Fruit fly (Drosophila melanogaster) whole organism, embryonic: ENCODE measurements around the gene Pcyt1.

Source experiments
- BEAF-32 ChIP-seq: fragments of 200-800 bp; sonication (Bioruptor generic); optimal IDR thresholded peaks from 3 replicates; lab custom pipeline; 2017; ENCODE audit warnings: missing biosample characterization, missing genetic modification characterization, mild to moderate bottlenecking, moderate library complexity, missing genetic modification reagents
- CG10366 ChIP-seq: fragments of 200-800 bp; sonication (Bioruptor generic); IDR thresholded peaks from 2 replicates; pipeline ENCODE4 v1.3.6; 2022; ENCODE audit warnings: missing biosample characterization, missing genetic modification characterization
- CG12659 ChIP-seq: fragments of 200-800 bp; sonication (Bioruptor generic); optimal IDR thresholded peaks from 3 replicates; lab custom pipeline; 2017; ENCODE audit warnings: mild to moderate bottlenecking, missing biosample characterization, missing genetic modification reagents, missing genetic modification characterization
- CG12744 ChIP-seq: fragments of 200-800 bp; sonication (Bioruptor generic); optimal IDR thresholded peaks from 2 replicates; lab custom pipeline; 2016; ENCODE audit warnings: missing biosample characterization, missing genetic modification characterization
- CG14441 ChIP-seq: fragments of 200-800 bp; sonication (Bioruptor generic); IDR thresholded peaks from 2 replicates; pipeline ENCODE4 v1.3.6; 2022; ENCODE audit warnings: missing biosample characterization, missing genetic modification characterization
- CG14710 ChIP-seq: fragments of 200-800 bp; sonication (Bioruptor generic); optimal IDR thresholded peaks from 3 replicates; lab custom pipeline; 2019; ENCODE audit warnings: missing biosample characterization, mild to moderate bottlenecking, missing genetic modification characterization, moderate library complexity
- CG15601 ChIP-seq: fragments of 200-800 bp; sonication (Bioruptor generic); optimal IDR thresholded peaks from 3 replicates; lab custom pipeline; 2019; ENCODE audit warnings: missing biosample characterization, mild to moderate bottlenecking, missing genetic modification characterization, moderate library complexity
- CG17361 ChIP-seq: fragments of 200-800 bp; sonication (Bioruptor generic); IDR thresholded peaks from 3 replicates; pipeline ENCODE4 v1.3.6; 2022; ENCODE audit warnings: missing biosample characterization, missing genetic modification characterization
- CG2712 ChIP-seq: fragments of 200-800 bp; optimal IDR thresholded peaks from 3 replicates; lab custom pipeline; 2019; ENCODE audit warnings: missing biosample characterization, mild to moderate bottlenecking, missing genetic modification characterization, moderate library complexity
- CG2875 ChIP-seq: fragments of 200-800 bp; sonication (Bioruptor generic); optimal IDR thresholded peaks from 2 replicates; lab custom pipeline; 2017; ENCODE audit warnings: missing biosample characterization, mild to moderate bottlenecking, missing genetic modification characterization, missing genetic modification reagents
- CG30431 ChIP-seq: fragments of 200-800 bp; sonication (Bioruptor generic); optimal IDR thresholded peaks from 2 replicates; lab custom pipeline; 2017; ENCODE audit warnings: missing biosample characterization, missing genetic modification characterization
- CG5180 ChIP-seq: fragments of 200-800 bp; sonication (Bioruptor generic); optimal IDR thresholded peaks from 3 replicates; lab custom pipeline; 2017; ENCODE audit warnings: missing biosample characterization, missing genetic modification characterization, mild to moderate bottlenecking, moderate library complexity, missing genetic modification reagents
- CG6254 ChIP-seq: fragments of 200-800 bp; sonication (Bioruptor generic); optimal IDR thresholded peaks from 3 replicates; lab custom pipeline; 2017; ENCODE audit warnings: mild to moderate bottlenecking, missing biosample characterization, missing genetic modification reagents, missing genetic modification characterization
- CG7271 ChIP-seq: fragments of 200-800 bp; sonication (Bioruptor generic); optimal IDR thresholded peaks from 2 replicates; lab custom pipeline; 2018; ENCODE audit warnings: missing biosample characterization, mild to moderate bottlenecking, missing genetic modification characterization, moderate library complexity
- CG9437 ChIP-seq: fragments of 200-800 bp; sonication (Bioruptor generic); optimal IDR thresholded peaks from 2 replicates; lab custom pipeline; 2018; ENCODE audit warnings: missing biosample characterization, mild to moderate bottlenecking, missing genetic modification characterization
- CG9932 ChIP-seq: fragments of 200-800 bp; sonication (Bioruptor generic); IDR thresholded peaks from 2 replicates; pipeline ENCODE4 v1.3.6; 2022; ENCODE audit warnings: missing biosample characterization, missing genetic modification characterization
- CoRest ChIP-seq: fragments of 200-800 bp; sonication (Bioruptor generic); optimal IDR thresholded peaks from 3 replicates; lab custom pipeline; 2018; ENCODE audit warnings: missing biosample characterization, mild to moderate bottlenecking, missing genetic modification characterization, moderate library complexity
- Deaf1 ChIP-seq: fragments of 200-800 bp; optimal IDR thresholded peaks from 3 replicates; lab custom pipeline; 2019; ENCODE audit warnings: missing biosample characterization, mild to moderate bottlenecking, missing genetic modification characterization, moderate library complexity
- Dip3 ChIP-seq: fragments of 200-800 bp; sonication (Bioruptor generic); optimal IDR thresholded peaks from 3 replicates; lab custom pipeline; 2016; ENCODE audit warnings: missing biosample characterization, missing genetic modification characterization
- E2f2 ChIP-seq: fragments of 200-800 bp; sonication (Bioruptor generic); IDR thresholded peaks from 2 replicates; pipeline ENCODE4 v1.3.6; 2022; ENCODE audit warnings: missing biosample characterization, missing genetic modification characterization
- Ets97D ChIP-seq: fragments of 200-800 bp; sonication (Bioruptor generic); optimal IDR thresholded peaks from 3 replicates; lab custom pipeline; 2016; ENCODE audit warnings: missing biosample characterization, missing genetic modification characterization
- Lhr ChIP-seq: fragments of 200-800 bp; sonication (Bioruptor generic); optimal IDR thresholded peaks from 3 replicates; lab custom pipeline; 2017; ENCODE audit warnings: mild to moderate bottlenecking, missing biosample characterization, missing genetic modification reagents, missing genetic modification characterization
- Rx ChIP-seq: fragments of 200-800 bp; sonication (Bioruptor generic); IDR thresholded peaks from 2 replicates; pipeline ENCODE4 v1.3.6; 2022; ENCODE audit warnings: missing biosample characterization, missing genetic modification characterization
- Ssrp ChIP-seq: fragments of 200-800 bp; sonication (Bioruptor generic); optimal IDR thresholded peaks from 2 replicates; lab custom pipeline; 2018; ENCODE audit warnings: missing biosample characterization, mild to moderate bottlenecking, missing genetic modification characterization, moderate library complexity
- Stat92E ChIP-seq, 3 experiments: fragments of >200 bp in 2 of 3; fragments of 200-800 bp in 1 of 3; sonication (Bioruptor generic) in 1 of 3; optimal IDR thresholded peaks; 2 replicates each; lab custom pipeline; 2017 to 2019; ENCODE audit warnings: missing biosample characterization in 3 of 3, missing genetic modification characterization in 3 of 3, mild to moderate bottlenecking in 1 of 3, moderate library complexity in 1 of 3
- Tbp ChIP-seq: fragments of >200 bp; optimal IDR thresholded peaks from 2 replicates; lab custom pipeline; 2018; ENCODE audit warnings: missing biosample characterization, missing genetic modification characterization
- bbx ChIP-seq: fragments of 200-800 bp; sonication (Bioruptor generic); IDR thresholded peaks from 2 replicates; pipeline ENCODE4 v1.3.6; 2022; ENCODE audit warnings: missing biosample characterization, missing genetic modification characterization; ENCODE audit not compliant: partially characterized antibody
- bcd ChIP-seq: fragments of 200-800 bp; sonication (Bioruptor generic); optimal IDR thresholded peaks from 2 replicates; lab custom pipeline; 2017; ENCODE audit warnings: missing biosample characterization, mild to moderate bottlenecking, missing genetic modification characterization
- cas ChIP-seq: fragments of 200-800 bp; sonication (Bioruptor generic); IDR thresholded peaks from 2 replicates; pipeline ENCODE4 v1.3.6; 2022; ENCODE audit warnings: missing biosample characterization, missing genetic modification characterization
- chif ChIP-seq, 2 experiments: fragments of 200-800 bp; sonication (Bioruptor generic); optimal IDR thresholded peaks; 3 replicates each; lab custom pipeline; 2016; ENCODE audit warnings: missing biosample characterization in 2 of 2, missing genetic modification characterization in 2 of 2
- eve ChIP-seq, 2 experiments: fragments of >200 bp; optimal IDR thresholded peaks; 2 replicates each; lab custom pipeline; 2017; ENCODE audit warnings: missing biosample characterization in 2 of 2, missing genetic modification characterization in 2 of 2
- hbn ChIP-seq: fragments of 200-800 bp; sonication (Bioruptor generic); IDR thresholded peaks from 2 replicates; pipeline ENCODE4 v1.3.6; 2022; ENCODE audit warnings: missing biosample characterization, missing genetic modification characterization; ENCODE audit not compliant: partially characterized antibody
- hkb ChIP-seq, 2 experiments: fragments of 200-800 bp in 1 of 2; fragments of >200 bp in 1 of 2; sonication (Bioruptor generic) in 1 of 2; IDR thresholded peaks in 1 of 2; optimal IDR thresholded peaks in 1 of 2; 2 replicates each; pipeline versions ENCODE4 v1.3.6 to Lab custom; 2017 to 2022; ENCODE audit warnings: missing biosample characterization in 1 of 2, missing genetic modification characterization in 1 of 2
- kay ChIP-seq: fragments of 200-800 bp; sonication (Bioruptor generic); optimal IDR thresholded peaks from 2 replicates; lab custom pipeline; 2016; ENCODE audit warnings: missing biosample characterization, missing genetic modification characterization
- lab ChIP-seq: fragments of 200-800 bp; sonication (Bioruptor generic); optimal IDR thresholded peaks from 3 replicates; lab custom pipeline; 2017; ENCODE audit warnings: missing biosample characterization, missing genetic modification characterization, mild to moderate bottlenecking, moderate library complexity, missing genetic modification reagents
- lmd ChIP-seq: fragments of 200-800 bp; sonication (Bioruptor generic); IDR thresholded peaks from 2 replicates; pipeline ENCODE4 v1.3.6; 2022; ENCODE audit warnings: missing biosample characterization, missing genetic modification characterization
- nau ChIP-seq: fragments of 200-800 bp; sonication (Bioruptor generic); optimal IDR thresholded peaks from 3 replicates; lab custom pipeline; 2017; ENCODE audit warnings: missing biosample characterization, mild to moderate bottlenecking, missing genetic modification characterization, missing genetic modification reagents
- phol ChIP-seq: fragments of 200-800 bp; sonication (Bioruptor generic); optimal IDR thresholded peaks from 3 replicates; lab custom pipeline; 2018; ENCODE audit warnings: missing biosample characterization, mild to moderate bottlenecking, missing genetic modification characterization, moderate library complexity
- sens ChIP-seq: fragments of 200-800 bp; sonication (Bioruptor generic); peaks from one replicate; lab custom pipeline; 2016; ENCODE audit warnings: missing biosample characterization, missing genetic modification characterization
- seq ChIP-seq: fragments of 200-800 bp; sonication (Bioruptor generic); IDR thresholded peaks from 2 replicates; pipeline ENCODE4 v1.3.6; 2022; ENCODE audit warnings: missing biosample characterization, missing genetic modification characterization
- sob ChIP-seq: fragments of 200-800 bp; sonication (Bioruptor generic); IDR thresholded peaks from 2 replicates; pipeline ENCODE4 v1.3.6; 2022; ENCODE audit warnings: missing biosample characterization, missing genetic modification characterization
- stc ChIP-seq: fragments of 200-800 bp; sonication (Bioruptor generic); IDR thresholded peaks from 2 replicates; pipeline ENCODE4 v1.3.6; 2022; ENCODE audit warnings: missing biosample characterization, missing genetic modification characterization
- unc-4 ChIP-seq: fragments of 200-800 bp; sonication (Bioruptor generic); IDR thresholded peaks from 2 replicates; pipeline ENCODE4 v1.3.6; 2022; ENCODE audit warnings: missing biosample characterization, missing genetic modification characterization; ENCODE audit not compliant: partially characterized antibody
- vfl ChIP-seq: fragments of 200-800 bp; sonication (Bioruptor generic); optimal IDR thresholded peaks from 2 replicates; lab custom pipeline; 2016; ENCODE audit warnings: missing biosample characterization, missing genetic modification characterization
- zen2 ChIP-seq: fragments of 200-800 bp; sonication (Bioruptor generic); IDR thresholded peaks from 3 replicates; pipeline ENCODE4 v1.3.6; 2022; ENCODE audit warnings: missing biosample characterization, missing genetic modification characterization; ENCODE audit not compliant: partially characterized antibody

Pcyt1 gene

DNA sequence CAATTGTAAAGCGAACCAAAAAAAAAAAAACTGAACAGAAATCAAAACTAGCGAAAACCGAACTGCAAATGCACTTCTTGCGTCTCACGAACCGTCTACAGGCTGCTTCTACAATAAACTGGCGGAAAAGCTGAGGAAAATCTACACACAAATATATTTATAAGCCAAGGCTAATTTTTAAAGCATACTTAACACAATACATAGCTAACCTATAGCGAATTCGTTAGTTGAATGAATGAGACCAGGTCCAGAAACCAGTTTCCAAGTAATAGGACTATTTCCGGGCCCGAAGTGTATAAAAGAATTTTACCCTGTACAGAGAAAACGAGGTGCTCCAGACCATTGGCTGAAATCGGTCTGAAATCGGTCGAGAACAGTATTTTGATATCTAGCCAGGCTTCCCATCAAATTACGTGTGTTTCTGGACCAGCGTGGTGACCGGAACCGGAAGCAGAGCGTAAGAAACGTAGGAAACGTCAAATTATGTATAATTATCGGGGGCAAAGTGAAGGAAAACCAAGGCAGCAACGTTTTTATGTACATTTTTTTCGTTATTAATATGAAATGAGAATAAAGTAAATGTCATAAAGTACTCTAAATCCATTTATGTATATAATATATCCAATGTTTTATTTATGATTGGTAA, 30.0 kb downstream of the Pcyt1 start (continued):
- no peak for TF ChIP-seq CG2875 (GFP tag; lab: Kevin White, UChicago)
- peak; percentile 0 for TF ChIP-seq Ets97D (GFP tag; lab: Kevin White, UChicago)
- no peak for TF ChIP-seq nau (GFP tag; lab: Kevin White, UChicago)
- TF ChIP-seq hkb (optimal IDR thresholded peaks at IDR 0.05; lab: Kevin White, UChicago): no peak
- TF ChIP-seq hkb (GFP tag; IDR thresholded peaks at IDR 0.05; lab: Robert Waterston, UW): peak; percentile 37; the same call in 1 of the 2 replicates
- TF ChIP-seq BEAF-32 (GFP tag; lab: Kevin White, UChicago): no peak
- TF ChIP-seq CG12744: no peak
- TF ChIP-seq CG7271: peak; percentile 18
- peak; percentile 55 for TF ChIP-seq sens (GFP tag; lab: Kevin White, UChicago)
- TF ChIP-seq Dip3 (GFP tag; lab: Kevin White, UChicago): no peak
- TF ChIP-seq Rx (GFP tag; lab: Robert Waterston, UW): no peak
- TF ChIP-seq stc (GFP tag; lab: Robert Waterston, UW): peak; percentile 22; the same call in 1 of the 2 replicates
- peak; percentile 16 for TF ChIP-seq CG6254
- TF ChIP-seq seq (GFP tag; lab: Robert Waterston, UW): no peak
- 0 out of 2 replicates have a peak, but pooled peaks have one; percentile 17 for TF ChIP-seq sob (GFP tag; lab: Robert Waterston, UW)
- TF ChIP-seq lab (GFP tag; lab: Kevin White, UChicago): peak; percentile 6
- no peak for TF ChIP-seq CG17361 (GFP tag; lab: Robert Waterston, UW)
- TF ChIP-seq, all 482 proteins: peak for 28

DNA sequence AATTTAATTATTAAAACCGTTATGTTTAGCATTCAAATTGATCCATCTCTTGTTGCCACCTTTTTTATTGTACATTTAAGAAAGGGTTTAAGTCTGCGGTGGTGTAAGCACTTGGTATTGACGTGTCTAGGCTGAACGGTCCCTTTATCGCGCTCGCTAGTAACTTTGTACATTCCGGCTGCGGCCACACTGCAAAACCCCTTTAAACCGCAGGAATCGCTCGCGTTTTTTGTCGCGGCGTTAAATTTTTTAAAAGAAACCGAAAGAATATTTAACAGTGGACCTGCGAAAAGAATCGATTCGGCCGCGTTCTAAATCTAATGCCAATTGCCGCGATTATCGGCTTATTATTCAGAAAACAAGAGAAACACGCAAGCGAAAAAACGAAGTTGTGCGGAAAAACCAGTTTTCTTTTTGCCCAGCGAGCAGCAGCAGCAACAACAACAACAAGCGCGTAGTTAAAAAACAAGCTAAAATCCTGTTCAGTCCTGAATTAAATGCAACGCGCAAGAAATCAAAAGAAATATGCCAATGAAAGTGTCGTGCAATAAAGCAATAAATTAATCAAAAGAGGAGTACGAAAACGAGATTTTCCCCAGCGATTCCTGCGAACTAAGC, 30.7 kb downstream of the Pcyt1 start, which contains the start of gene CG13917:
Gene CG13917 (plus strand): TSS at position 211 of the 618 bp plus-strand sequence.
- peak; percentile 76 for TF ChIP-seq CG14710 (tag; lab: Kevin White, UChicago)
- TF ChIP-seq kay (GFP tag; lab: Kevin White, UChicago): peak; percentile 1
- peak; percentile 30 for TF ChIP-seq bcd (GFP tag; lab: Kevin White, UChicago)
- peak; percentile 59 for TF ChIP-seq phol (tag; lab: Kevin White, UChicago)
- TF ChIP-seq Tbp: no peak
- no peak for TF ChIP-seq CG30431 (GFP tag; lab: Kevin White, UChicago)
- no peak for TF ChIP-seq CG9437 (GFP tag; lab: Kevin White, UChicago)
- TF ChIP-seq CoRest (tag; lab: Kevin White, UChicago): peak; percentile 60
- no peak for TF ChIP-seq Ssrp (tag; lab: Kevin White, UChicago)
- peak; percentile 21 for TF ChIP-seq lab (GFP tag; lab: Kevin White, UChicago)
- 0 out of 2 replicates have a peak, but pooled peaks have one; percentile 21 for TF ChIP-seq cas (GFP tag; lab: Robert Waterston, UW)
- TF ChIP-seq Lhr (GFP tag; lab: Kevin White, UChicago): peak; percentile 86
- TF ChIP-seq eve (GFP tag; optimal IDR thresholded peaks at IDR 0.05; lab: Kevin White, UChicago): no peak
- peak in 1 of 3 experiments; percentile 39 for TF ChIP-seq Stat92E (GFP tag; optimal IDR thresholded peaks at IDR 0.05; lab: Kevin White, UChicago)
- no peak for TF ChIP-seq CG15601 (tag; lab: Kevin White, UChicago)
- no peak for TF ChIP-seq vfl (GFP tag; lab: Kevin White, UChicago)
- peak; percentile 82 for TF ChIP-seq E2f2 (GFP tag; lab: Robert Waterston, UW)
- no peak for TF ChIP-seq sob (GFP tag; lab: Robert Waterston, UW)
- TF ChIP-seq Deaf1: peak; percentile 21
- TF ChIP-seq seq (GFP tag; lab: Robert Waterston, UW): 0 out of 2 replicates have a peak, but pooled peaks have one; percentile 18
- peak; percentile 64 for TF ChIP-seq bbx
- no peak for TF ChIP-seq unc-4
- TF ChIP-seq CG10366 (GFP tag; lab: Robert Waterston, UW): no peak
- TF ChIP-seq stc (GFP tag; lab: Robert Waterston, UW): peak; percentile 18; the same call in 1 of the 2 replicates
- peak; percentile 22 for TF ChIP-seq CG2712 (tag; lab: Kevin White, UChicago)
- TF ChIP-seq CG12659 (GFP tag; lab: Kevin White, UChicago): peak; percentile 48
- TF ChIP-seq lmd (GFP tag; lab: Robert Waterston, UW): no peak
- peak; percentile 22; the same call in 1 of the 2 replicates for TF ChIP-seq CG14441 (GFP tag; lab: Robert Waterston, UW)
- 0 out of 2 replicates have a peak, but pooled peaks have one; percentile 14 for TF ChIP-seq CG9932
- TF ChIP-seq CG5180 (GFP tag; lab: Kevin White, UChicago): no peak
- no peak for TF ChIP-seq zen2 (GFP tag; lab: Robert Waterston, UW)
- no peak for TF ChIP-seq chif (GFP tag; optimal IDR thresholded peaks at IDR 0.05; lab: Kevin White, UChicago)
- 0 out of 2 replicates have a peak, but pooled peaks have one; percentile 25 for TF ChIP-seq hbn (GFP tag; lab: Robert Waterston, UW)
